Fruit fly (Drosophila melanogaster): ENCODE results near the gene Pkd2.
A peak's percentile ranks its signal among the peaks of the same experiment; 100 is the strongest.

The Pkd2 gene

dm6 chr2L:12435976-12436771 is 38.1 kb downstream of the Pkd2 start (continued):
- no peak for TF ChIP-seq rib (GFP tag; IDR thresholded peaks at IDR 0.05)
- TF ChIP-seq Xrp1 (GFP tag; IDR thresholded peaks at IDR 0.05), result no peak
- no peak for TF ChIP-seq CTCF (GFP tag; optimal IDR thresholded peaks at IDR 0.05)
- TF ChIP-seq CG14050 (GFP tag; IDR thresholded peaks at IDR 0.05), result no peak

- no peak for TF ChIP-seq HLHmδ (GFP tag; optimal IDR thresholded peaks at IDR 0.05)
- no peak for TF ChIP-seq CG7745 (tag; optimal IDR thresholded peaks at IDR 0.05)
- TF ChIP-seq lab (GFP tag; optimal IDR thresholded peaks at IDR 0.05), result peak; percentile 43
- peak; percentile 73 for TF ChIP-seq sug (tag; optimal IDR thresholded peaks at IDR 0.05)
- no peak for TF ChIP-seq lilli (GFP tag; optimal IDR thresholded peaks at IDR 0.05)
- peak; percentile 12 for TF ChIP-seq Jarid2 (GFP tag; optimal IDR thresholded peaks at IDR 0.05)
- TF ChIP-seq grn (GFP tag; optimal IDR thresholded peaks at IDR 0.05), result peak; percentile 95
- TF ChIP-seq CG12769 (tag; optimal IDR thresholded peaks at IDR 0.05), result peak; percentile 58
- peak; percentile 75 for TF ChIP-seq cwo (GFP tag; optimal IDR thresholded peaks at IDR 0.05)
- TF ChIP-seq CG1603 (tag; optimal IDR thresholded peaks at IDR 0.05), result no peak
- peak; percentile 9 for TF ChIP-seq Nf-YC (tag; optimal IDR thresholded peaks at IDR 0.05)
- no peak for TF ChIP-seq CG6254 (GFP tag; optimal IDR thresholded peaks at IDR 0.05)
- TF ChIP-seq CG3407 (GFP tag; optimal IDR thresholded peaks at IDR 0.05), result no peak
- no peak for TF ChIP-seq CHES-1-like (GFP tag; optimal IDR thresholded peaks at IDR 0.05)
- TF ChIP-seq YL-1 (GFP tag; optimal IDR thresholded peaks at IDR 0.05), result no peak
- TF ChIP-seq GATAe (GFP tag; conservative IDR thresholded peaks at IDR 0.05), result peak; percentile 81
- TF ChIP-seq ttk (GFP tag; IDR thresholded peaks at IDR 0.05), result no peak
- no peak for TF ChIP-seq Ptx1 (GFP tag; IDR thresholded peaks at IDR 0.05)
- TF ChIP-seq CG34376 (GFP tag; optimal IDR thresholded peaks at IDR 0.05), result peak; percentile 96
- no peak for TF ChIP-seq ind (GFP tag; optimal IDR thresholded peaks at IDR 0.05)
- no peak for TF ChIP-seq ATbp (GFP tag; optimal IDR thresholded peaks at IDR 0.05)
- TF ChIP-seq CG11695 (GFP tag; IDR thresholded peaks at IDR 0.05), result no peak
- no peak for TF ChIP-seq wdn (GFP tag; IDR thresholded peaks at IDR 0.05)
- TF ChIP-seq ap (GFP tag; IDR thresholded peaks at IDR 0.05), result no peak
- TF ChIP-seq CG4707 (GFP tag; optimal IDR thresholded peaks at IDR 0.05), result no peak
- TF ChIP-seq ssp (GFP tag; IDR thresholded peaks at IDR 0.05), result no peak
- TF ChIP-seq chinmo (GFP tag; IDR thresholded peaks at IDR 0.05; ENCODE audit: partially characterized antibody), result 0 out of 4 replicates have a peak, but pooled peaks have one; percentile 34
- no peak for TF ChIP-seq CG15514 (GFP tag; optimal IDR thresholded peaks at IDR 0.05)
- TF ChIP-seq CG15011 (GFP tag; optimal IDR thresholded peaks at IDR 0.05), result no peak
- TF ChIP-seq ase (GFP tag; IDR thresholded peaks at IDR 0.05), result no peak
- peak; percentile 80 for TF ChIP-seq mirr (GFP tag; optimal IDR thresholded peaks at IDR 0.05)
- TF ChIP-seq CG14667 (GFP tag; IDR thresholded peaks at IDR 0.05), result no peak
- no peak for TF ChIP-seq sim (GFP tag; IDR thresholded peaks at IDR 0.05)
- TF ChIP-seq CG18599 (GFP tag; optimal IDR thresholded peaks at IDR 0.05), result peak; percentile 33
- TF ChIP-seq CG10543 (GFP tag; optimal IDR thresholded peaks at IDR 0.05), result peak; percentile 59
- TF ChIP-seq Bgb (GFP tag; IDR thresholded peaks at IDR 0.05; ENCODE audit: partially characterized antibody), result peak; percentile 39; the same call in 1 of the 2 replicates
- peak; percentile 98 for TF ChIP-seq exex (tag; optimal IDR thresholded peaks at IDR 0.05)
- TF ChIP-seq Med (GFP tag), result peak; percentile 70
- TF ChIP-seq BtbVII (GFP tag; optimal IDR thresholded peaks at IDR 0.05), result no peak
- TF ChIP-seq pfk (GFP tag; optimal IDR thresholded peaks at IDR 0.05), result peak; percentile 78
- TF ChIP-seq z (GFP tag; IDR thresholded peaks at IDR 0.05), result peak; percentile 61; the same call in 2 of the 3 replicates
- no peak for TF ChIP-seq CG32767 (GFP tag; IDR thresholded peaks at IDR 0.05)
- peak; percentile 55 for TF ChIP-seq Hey (tag; optimal IDR thresholded peaks at IDR 0.05)
- no peak for TF ChIP-seq CG8765 (GFP tag; IDR thresholded peaks at IDR 0.05)
These were observed 47.7 kb downstream of the Pkd2 start, which contains the start of gene Oatp33Ea for dm6 chr2L:12445743-12446142. Oatp33Ea (minus strand) TSS chr2L:12445924.

Measured in whole organism, embryonic.